Worm (Caenorhabditis elegans): ENCODE results near the gene T11B7.2.

Gene T11B7.2

DNA sequence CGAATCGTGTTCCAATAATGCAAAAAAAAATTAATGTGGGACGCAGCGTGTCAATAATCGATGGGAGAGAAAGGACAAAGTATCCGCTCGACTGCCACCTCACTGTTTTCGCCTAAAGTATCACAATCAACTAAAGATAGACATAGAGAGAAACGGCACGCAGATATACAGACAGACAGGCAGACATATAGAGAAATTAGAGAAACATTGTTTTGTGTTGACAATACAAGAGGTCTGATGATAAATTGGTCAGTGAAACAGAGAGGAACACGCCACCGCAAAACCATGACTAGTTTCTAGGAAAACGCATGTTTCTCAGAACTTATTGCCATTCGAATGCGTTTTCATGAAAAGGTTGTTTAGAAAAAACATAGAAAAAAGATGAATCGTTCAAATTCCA lies 13.8 kb downstream of the T11B7.2 start, which contains the start of gene T28C6.8 (continued):
- TF ChIP-seq rnt-1 (tag; optimal IDR thresholded peaks at IDR 0.05) (peak; percentile 16), dpl-1 (GFP tag; optimal IDR thresholded peaks at IDR 0.05) (peak in 1 of 3 experiments; percentile 7), lin-13 (GFP tag; optimal IDR thresholded peaks at IDR 0.05) (peak; percentile 23), lsy-2 (tag; optimal IDR thresholded peaks at IDR 0.05) (peak; percentile 8 to 49), tbx-2 (tag; optimal IDR thresholded peaks at IDR 0.05) (no peak), pag-3 (tag; optimal IDR thresholded peaks at IDR 0.05; ENCODE audit: borderline replicate concordance, insufficient read depth) (peak; percentile 2), mab-9 (GFP tag; IDR thresholded peaks at IDR 0.05) (no peak), ceh-63 (GFP tag; optimal IDR thresholded peaks at IDR 0.05) (no peak)

DNA sequence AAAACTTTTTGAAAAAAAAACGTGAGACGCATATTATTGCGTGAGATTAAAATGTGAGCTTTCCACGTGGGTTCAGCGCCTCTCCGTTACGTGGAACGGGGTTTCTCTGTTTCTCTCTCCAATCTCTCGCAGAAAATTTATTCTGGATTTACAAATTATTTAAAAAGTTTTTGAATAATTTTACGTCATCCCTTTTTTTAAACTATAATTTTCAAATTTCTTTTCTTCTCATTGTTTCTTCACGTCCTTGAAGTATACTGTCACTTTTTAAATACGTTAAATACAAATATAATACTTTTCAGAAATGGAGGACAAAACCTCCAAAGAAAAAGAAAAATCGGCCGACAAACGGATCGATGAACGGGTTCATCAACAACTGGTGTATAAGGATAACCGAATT lies 16.9 kb downstream of the T11B7.2 start, which contains the start of gene T28C6.7:
Gene T28C6.7, plus strand, starts transcription at position 301 of the 400 bp plus-strand sequence.
- no peak for TF ChIP-seq snu-23 (GFP tag; optimal IDR thresholded peaks at IDR 0.05)
- TF ChIP-seq lin-35 (GFP tag; optimal IDR thresholded peaks at IDR 0.05), result no peak
- TF ChIP-seq elt-2 (tag; optimal IDR thresholded peaks at IDR 0.05), result no peak
- no peak for TF ChIP-seq nhr-28 (tag; optimal IDR thresholded peaks at IDR 0.05)
- no peak for TF ChIP-seq nhr-11 (tag; optimal IDR thresholded peaks at IDR 0.05)
- TF ChIP-seq nhr-76 (tag; optimal IDR thresholded peaks at IDR 0.05), result no peak
- TF ChIP-seq lir-3 (tag; optimal IDR thresholded peaks at IDR 0.05; ENCODE audit: poor library complexity), result no peak
- no peak for TF ChIP-seq efl-1 (optimal IDR thresholded peaks at IDR 0.05)
- no peak for TF ChIP-seq efl-1 (GFP tag; optimal IDR thresholded peaks at IDR 0.05 in 1 of 2)
- TF ChIP-seq efl-3 (GFP tag; optimal IDR thresholded peaks at IDR 0.05), result no peak
- TF ChIP-seq jun-1 (tag; optimal IDR thresholded peaks at IDR 0.05), result no peak
- TF ChIP-seq C34B4.2 (tag; optimal IDR thresholded peaks at IDR 0.05), result no peak
- TF ChIP-seq egl-13 (tag; optimal IDR thresholded peaks at IDR 0.05), result no peak
- no peak for TF ChIP-seq rnt-1 (tag; optimal IDR thresholded peaks at IDR 0.05)
- TF ChIP-seq C16A3.4 (tag; optimal IDR thresholded peaks at IDR 0.05), result no peak
- no peak for TF ChIP-seq ceh-90 (tag; optimal IDR thresholded peaks at IDR 0.05)

DNA sequence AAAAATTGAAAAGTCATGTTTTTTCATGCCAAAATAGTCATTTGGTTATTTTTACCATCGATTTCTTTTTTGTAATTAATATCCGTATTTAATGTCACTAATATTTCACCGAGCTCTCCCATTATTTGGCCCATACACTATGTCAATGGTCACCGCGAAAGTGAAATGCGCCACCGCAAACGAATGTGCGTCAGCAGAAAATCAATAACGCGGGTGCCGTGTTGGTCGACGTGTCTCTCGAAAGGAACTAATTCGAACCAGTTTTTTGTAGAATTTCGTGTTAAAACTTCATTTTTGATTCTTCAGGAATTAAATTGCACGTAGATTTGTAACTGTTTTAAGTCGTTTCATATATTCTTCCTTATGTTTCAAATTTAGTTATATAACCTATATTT lies 17.8 kb downstream of the T11B7.2 start:
- TF ChIP-seq ceh-90 (tag; optimal IDR thresholded peaks at IDR 0.05), result no peak
- no peak for TF ChIP-seq mab-9 (GFP tag; IDR thresholded peaks at IDR 0.05)
- TF ChIP-seq snu-23 (GFP tag; optimal IDR thresholded peaks at IDR 0.05), result peak; percentile 51
- peak; percentile 50 for TF ChIP-seq nhr-71 (tag; optimal IDR thresholded peaks at IDR 0.05)
- peak; percentile 53 for TF ChIP-seq tbx-2 (tag; optimal IDR thresholded peaks at IDR 0.05)
- no peak for TF ChIP-seq mep-1 (tag; optimal IDR thresholded peaks at IDR 0.05)
- no peak for TF ChIP-seq fkh-4 (tag; optimal IDR thresholded peaks at IDR 0.05; ENCODE audit: borderline replicate concordance)
- TF ChIP-seq hpl-2 (GFP tag; optimal IDR thresholded peaks at IDR 0.05), result no peak
- TF ChIP-seq ceh-88 (GFP tag; IDR thresholded peaks at IDR 0.05), result no peak
- TF ChIP-seq ceh-82 (tag; optimal IDR thresholded peaks at IDR 0.05), result peak in 1 of 3 experiments; percentile 11
- TF ChIP-seq dsc-1 (tag; optimal IDR thresholded peaks at IDR 0.05), result peak; percentile 13
- no peak for TF ChIP-seq egl-27 (tag; optimal IDR thresholded peaks at IDR 0.05)
- no peak for TF ChIP-seq C34B4.2 (tag; optimal IDR thresholded peaks at IDR 0.05)
- TF ChIP-seq grh-1 (GFP tag; IDR thresholded peaks at IDR 0.05), result no peak
- no peak for TF ChIP-seq jun-1 (tag; optimal IDR thresholded peaks at IDR 0.05)
- TF ChIP-seq unc-30 (tag; optimal IDR thresholded peaks at IDR 0.05), result no peak
- peak; percentile 53 to 56 for TF ChIP-seq efl-1 (optimal IDR thresholded peaks at IDR 0.05)
- TF ChIP-seq efl-1 (GFP tag; optimal IDR thresholded peaks at IDR 0.05 in 1 of 2), result peak in 1 of 2 experiments; percentile 94
- TF ChIP-seq fkh-8 (tag; optimal IDR thresholded peaks at IDR 0.05), result no peak
- no peak for TF ChIP-seq irx-1 (tag; optimal IDR thresholded peaks at IDR 0.05)
- peak; percentile 16 for TF ChIP-seq swsn-7 (tag; optimal IDR thresholded peaks at IDR 0.05)
- peak in 1 of 2 experiments; percentile 57 for TF ChIP-seq lsy-2 (tag; optimal IDR thresholded peaks at IDR 0.05)
- TF ChIP-seq nhr-85 (tag), result peak; percentile 5
- TF ChIP-seq nhr-77 (tag; optimal IDR thresholded peaks at IDR 0.05), result no peak
- TF ChIP-seq rnt-1 (tag; optimal IDR thresholded peaks at IDR 0.05), result peak; percentile 50
- TF ChIP-seq ztf-4 (tag; optimal IDR thresholded peaks at IDR 0.05), result no peak
- peak in 2 of 3 experiments; percentile 56 for TF ChIP-seq dpl-1 (GFP tag; optimal IDR thresholded peaks at IDR 0.05)
- TF ChIP-seq elt-2 (tag; optimal IDR thresholded peaks at IDR 0.05), result no peak
- no peak for TF ChIP-seq nhr-11 (tag; optimal IDR thresholded peaks at IDR 0.05)
- no peak for TF ChIP-seq lin-15B (tag; optimal IDR thresholded peaks at IDR 0.05)
- no peak for TF ChIP-seq fkh-10 (GFP tag; optimal IDR thresholded peaks at IDR 0.05)
- TF ChIP-seq lir-3 (tag; optimal IDR thresholded peaks at IDR 0.05; ENCODE audit: poor library complexity), result no peak
- peak; percentile 32 to 69 for TF ChIP-seq lin-35 (GFP tag; optimal IDR thresholded peaks at IDR 0.05)
- TF ChIP-seq C16A3.4 (tag; optimal IDR thresholded peaks at IDR 0.05), result peak; percentile 19
- TF ChIP-seq sptf-1 (tag; optimal IDR thresholded peaks at IDR 0.05), result no peak
- no peak for TF ChIP-seq ceh-8 (GFP tag; optimal IDR thresholded peaks at IDR 0.05)
- TF ChIP-seq tlp-1 (tag; optimal IDR thresholded peaks at IDR 0.05), result no peak
- peak in 1 of 6 experiments; percentile 39 for TF ChIP-seq elt-3 (tag; optimal IDR thresholded peaks at IDR 0.05)
- peak; percentile 93 for TF ChIP-seq blmp-1 (tag; optimal IDR thresholded peaks at IDR 0.05)

All from whole organism, L1 larva.